Fruit fly (Drosophila melanogaster) whole organism, wandering third instar larva: ENCODE data around the gene udt.

Source experiments
- CrebA ChIP-seq: fragments of 200-800 bp; sonication (Bioruptor generic); optimal IDR thresholded peaks from 2 replicates; lab custom pipeline; 2016; ENCODE audit warnings: missing biosample characterization, mild to moderate bottlenecking, missing genetic modification characterization, borderline replicate concordance
- GATAd ChIP-seq: sonication (Bioruptor generic); optimal IDR thresholded peaks from 2 replicates; lab custom pipeline; 2016; ENCODE audit warnings: missing biosample characterization, missing genetic modification characterization
- HLH106 ChIP-seq: fragments of 200-800 bp; optimal IDR thresholded peaks from 3 replicates; lab custom pipeline; 2019; ENCODE audit warnings: missing biosample characterization, mild to moderate bottlenecking, missing genetic modification characterization, moderate library complexity
- Hnf4 ChIP-seq: fragments of 200-800 bp; sonication (Bioruptor generic); optimal IDR thresholded peaks from 2 replicates; lab custom pipeline; 2016; ENCODE audit warnings: missing biosample characterization, mild to moderate bottlenecking, missing genetic modification characterization
- Hr78 ChIP-seq: fragments of >200 bp; optimal IDR thresholded peaks from 2 replicates; lab custom pipeline; 2017; ENCODE audit warnings: missing biosample characterization, missing genetic modification characterization
- Mio ChIP-seq: sonication (Bioruptor generic); optimal IDR thresholded peaks from 2 replicates; lab custom pipeline; 2016; ENCODE audit warnings: missing biosample characterization, missing genetic modification characterization
- OdsH ChIP-seq: fragments of 200-800 bp; sonication (Bioruptor generic); optimal IDR thresholded peaks from 2 replicates; lab custom pipeline; 2016; ENCODE audit warnings: missing biosample characterization, mild to moderate bottlenecking, missing genetic modification characterization
- br ChIP-seq: fragments of 200-800 bp; sonication (Bioruptor generic); optimal IDR thresholded peaks from 2 replicates; lab custom pipeline; 2016; ENCODE audit warnings: missing biosample characterization, missing genetic modification characterization
- pan ChIP-seq: fragments of >200 bp; optimal IDR thresholded peaks from 2 replicates; lab custom pipeline; 2017
- psq ChIP-seq: fragments of 200-800 bp; sonication (Bioruptor generic); optimal IDR thresholded peaks from 3 replicates; lab custom pipeline; 2017; ENCODE audit warnings: missing biosample characterization, mild to moderate bottlenecking, missing genetic modification characterization, moderate library complexity
- sage ChIP-seq: fragments of 200-800 bp; sonication (Bioruptor generic); optimal IDR thresholded peaks from 2 replicates; lab custom pipeline; 2016; ENCODE audit warnings: missing biosample characterization, mild to moderate bottlenecking, missing genetic modification characterization

- TF ChIP-seq sage (GFP tag; lab: Kevin White, UChicago), result no peak
- TF ChIP-seq HLH106 (tag; lab: Kevin White, UChicago), result no peak
- no peak for TF ChIP-seq Hnf4
- no peak for TF ChIP-seq CrebA
- TF ChIP-seq Mio (GFP tag; lab: Kevin White, UChicago), result no peak
- TF ChIP-seq pan (lab: Kevin White, UChicago), result no peak
- TF ChIP-seq Hr78 (GFP tag; lab: Kevin White, UChicago), result no peak
- no peak for TF ChIP-seq br (GFP tag; lab: Kevin White, UChicago)
- no peak for TF ChIP-seq GATAd (GFP tag; lab: Kevin White, UChicago)
- no peak for TF ChIP-seq psq
- TF ChIP-seq OdsH, result no peak
Observed at dm6 chr3R:23790483-23791175, 27.6 kb upstream of the udt start.
